Fruit fly (Drosophila melanogaster) whole organism, embryonic: ENCODE measurements around the gene CG10347.

Experiments
- Ada2b ChIP-seq: fragments of 200-800 bp; sonication (Bioruptor generic); IDR thresholded peaks from 2 replicates; pipeline ENCODE4 v1.3.6; 2022; ENCODE audit warnings: missing biosample characterization, missing genetic modification characterization
- Aef1 ChIP-seq: fragments of 200-800 bp; sonication (Bioruptor generic); IDR thresholded peaks from 3 replicates; pipeline ENCODE4 v1.3.6; 2022; ENCODE audit warnings: missing biosample characterization, missing genetic modification characterization
- B-H2 ChIP-seq: fragments of 200-800 bp; sonication (Bioruptor generic); optimal IDR thresholded peaks from 2 replicates; lab custom pipeline; 2018; ENCODE audit warnings: missing biosample characterization, mild to moderate bottlenecking, missing genetic modification characterization
- BEAF-32 ChIP-seq: fragments of 200-800 bp; sonication (Bioruptor generic); optimal IDR thresholded peaks from 3 replicates; lab custom pipeline; 2017; ENCODE audit warnings: missing biosample characterization, missing genetic modification characterization, mild to moderate bottlenecking, moderate library complexity, missing genetic modification reagents
- Bgb ChIP-seq: fragments of 200-800 bp; sonication (Bioruptor generic); IDR thresholded peaks from 2 replicates; pipeline ENCODE4 v1.3.6; 2022; ENCODE audit warnings: missing biosample characterization, missing genetic modification characterization; ENCODE audit not compliant: partially characterized antibody
- CG10209 ChIP-seq: fragments of 200-800 bp; sonication (Bioruptor generic); optimal IDR thresholded peaks from 3 replicates; lab custom pipeline; 2017; ENCODE audit warnings: missing biosample characterization, mild to moderate bottlenecking, missing genetic modification characterization, missing genetic modification reagents
- CG1024 ChIP-seq: fragments of 200-800 bp; sonication (Bioruptor generic); IDR thresholded peaks from 2 replicates; pipeline ENCODE4 v1.3.6; 2022; ENCODE audit warnings: missing biosample characterization, missing genetic modification characterization
- CG10321 ChIP-seq: fragments of 200-800 bp; sonication (Bioruptor generic); IDR thresholded peaks from 2 replicates; pipeline ENCODE4 v1.3.6; 2022; ENCODE audit warnings: missing biosample characterization, missing genetic modification characterization
- CG10462 ChIP-seq: fragments of 200-800 bp; sonication (Bioruptor generic); optimal IDR thresholded peaks from 2 replicates; lab custom pipeline; 2016; ENCODE audit warnings: missing biosample characterization, missing genetic modification characterization
- CG10565 ChIP-seq: fragments of 200-800 bp; sonication (Bioruptor generic); optimal IDR thresholded peaks from 3 replicates; lab custom pipeline; 2016; ENCODE audit warnings: missing biosample characterization, mild to moderate bottlenecking, missing genetic modification characterization
- CG12299 ChIP-seq: fragments of 200-800 bp; sonication (Bioruptor generic); optimal IDR thresholded peaks from 2 replicates; lab custom pipeline; 2018; ENCODE audit warnings: missing biosample characterization, mild to moderate bottlenecking, missing genetic modification characterization
- CG13424 ChIP-seq: fragments of 200-800 bp; sonication (Bioruptor generic); optimal IDR thresholded peaks from 2 replicates; lab custom pipeline; 2019; ENCODE audit warnings: missing biosample characterization, mild to moderate bottlenecking, missing genetic modification characterization, moderate library complexity
- CG1529 ChIP-seq: fragments of 200-800 bp; sonication (Bioruptor generic); optimal IDR thresholded peaks from 3 replicates; lab custom pipeline; 2018; ENCODE audit warnings: missing biosample characterization, missing genetic modification characterization
- CG1647 ChIP-seq: fragments of 200-800 bp; sonication (Bioruptor generic); optimal IDR thresholded peaks from 3 replicates; lab custom pipeline; 2016; ENCODE audit warnings: missing biosample characterization, missing genetic modification characterization
- CG16779 ChIP-seq: fragments of 200-800 bp; sonication (Bioruptor generic); IDR thresholded peaks from 2 replicates; pipeline ENCODE4 v1.3.6; 2022; ENCODE audit warnings: missing biosample characterization, missing genetic modification characterization
- CG17359 ChIP-seq: fragments of 200-800 bp; sonication (Bioruptor generic); optimal IDR thresholded peaks from 3 replicates; lab custom pipeline; 2018; ENCODE audit warnings: missing biosample characterization, mild to moderate bottlenecking, missing genetic modification characterization, moderate library complexity
- CG30403 ChIP-seq: fragments of 200-800 bp; sonication (Bioruptor generic); optimal IDR thresholded peaks from 3 replicates; lab custom pipeline; 2016; ENCODE audit warnings: missing biosample characterization, missing genetic modification characterization
- CG31365 ChIP-seq: fragments of 200-800 bp; sonication (Bioruptor generic); optimal IDR thresholded peaks from 2 replicates; lab custom pipeline; 2018; ENCODE audit warnings: missing biosample characterization, mild to moderate bottlenecking, missing genetic modification characterization
- CG4424 ChIP-seq: fragments of 200-800 bp; sonication (Bioruptor generic); optimal IDR thresholded peaks from 3 replicates; lab custom pipeline; 2016; ENCODE audit warnings: missing biosample characterization, missing genetic modification characterization
- CG4707 ChIP-seq: fragments of 200-800 bp; sonication (Bioruptor generic); optimal IDR thresholded peaks from 2 replicates; lab custom pipeline; 2018; ENCODE audit warnings: missing biosample characterization, mild to moderate bottlenecking, missing genetic modification characterization, moderate library complexity
- CG8290 ChIP-seq, 3 experiments: fragments of 200-800 bp; sonication (Bioruptor generic); optimal IDR thresholded peaks; 2 replicates each; lab custom pipeline; 2016 to 2019; ENCODE audit warnings: missing biosample characterization in 3 of 3, missing genetic modification characterization in 3 of 3, mild to moderate bottlenecking in 2 of 3, moderate library complexity in 1 of 3
- CG8765 ChIP-seq: fragments of 200-800 bp; sonication (Bioruptor generic); IDR thresholded peaks from 2 replicates; pipeline ENCODE4 v1.3.6; 2022; ENCODE audit warnings: missing biosample characterization, missing genetic modification characterization
- D19B ChIP-seq: fragments of 200-800 bp; sonication (Bioruptor generic); optimal IDR thresholded peaks from 2 replicates; lab custom pipeline; 2017; ENCODE audit warnings: missing biosample characterization, mild to moderate bottlenecking, missing genetic modification characterization
- Dip2 ChIP-seq: fragments of 200-800 bp; sonication (Bioruptor generic); IDR thresholded peaks from 2 replicates; pipeline ENCODE4 v1.3.6; 2022; ENCODE audit warnings: missing biosample characterization, missing genetic modification characterization
- HLHmδ ChIP-seq: fragments of 200-800 bp; sonication (Bioruptor generic); optimal IDR thresholded peaks from 2 replicates; lab custom pipeline; 2018; ENCODE audit warnings: missing biosample characterization, mild to moderate bottlenecking, missing genetic modification characterization, moderate library complexity
- HmgZ ChIP-seq: fragments of 200-800 bp; sonication (Bioruptor generic); optimal IDR thresholded peaks from 2 replicates; lab custom pipeline; 2018; ENCODE audit warnings: missing biosample characterization, mild to moderate bottlenecking, missing genetic modification characterization
- Hmx ChIP-seq: fragments of 200-800 bp; sonication (Bioruptor generic); optimal IDR thresholded peaks from 2 replicates; lab custom pipeline; 2016; ENCODE audit warnings: missing biosample characterization, missing genetic modification characterization
- Kr ChIP-seq: fragments of 200-800 bp; sonication (Bioruptor generic); optimal IDR thresholded peaks from 2 replicates; lab custom pipeline; 2017; ENCODE audit warnings: missing biosample characterization, mild to moderate bottlenecking, missing genetic modification characterization
- Meics ChIP-seq: fragments of 200-800 bp; sonication (Bioruptor generic); optimal IDR thresholded peaks from 2 replicates; lab custom pipeline; 2017; ENCODE audit warnings: missing biosample characterization, mild to moderate bottlenecking, missing genetic modification characterization
- Oli ChIP-seq: fragments of 200-800 bp; sonication (Bioruptor generic); optimal IDR thresholded peaks from 2 replicates; lab custom pipeline; 2018; ENCODE audit warnings: missing biosample characterization, mild to moderate bottlenecking, missing genetic modification characterization, moderate library complexity
- Rfx ChIP-seq: fragments of 200-800 bp; sonication (Bioruptor generic); IDR thresholded peaks from 2 replicates; pipeline ENCODE4 v1.3.6; 2022; ENCODE audit warnings: missing biosample characterization, missing genetic modification characterization
- Ssrp ChIP-seq: fragments of 200-800 bp; sonication (Bioruptor generic); optimal IDR thresholded peaks from 2 replicates; lab custom pipeline; 2018; ENCODE audit warnings: missing biosample characterization, mild to moderate bottlenecking, missing genetic modification characterization, moderate library complexity
- Usf ChIP-seq: fragments of 200-800 bp; sonication (Bioruptor generic); optimal IDR thresholded peaks from 2 replicates; lab custom pipeline; 2017; ENCODE audit warnings: missing genotype, missing biosample characterization, missing genetic modification characterization
- Xrp1 ChIP-seq: fragments of 200-800 bp; sonication (Bioruptor generic); IDR thresholded peaks from 2 replicates; pipeline ENCODE4 v1.3.6; 2022; ENCODE audit warnings: missing biosample characterization, missing genetic modification characterization
- al ChIP-seq: fragments of 200-800 bp; sonication (Bioruptor generic); IDR thresholded peaks from 2 replicates; pipeline ENCODE4 v1.3.6; 2022; ENCODE audit warnings: missing biosample characterization, missing genetic modification characterization
- chm ChIP-seq: fragments of 200-800 bp; sonication (Bioruptor generic); IDR thresholded peaks from 2 replicates; pipeline ENCODE4 v1.3.6; 2022; ENCODE audit warnings: missing biosample characterization, missing genetic modification characterization
- dmrt99B ChIP-seq: fragments of 200-800 bp; sonication (Bioruptor generic); optimal IDR thresholded peaks from 2 replicates; lab custom pipeline; 2018; ENCODE audit warnings: missing biosample characterization, mild to moderate bottlenecking, missing genetic modification characterization, moderate library complexity
- ewg ChIP-seq: fragments of 200-800 bp; sonication (Bioruptor generic); optimal IDR thresholded peaks from 3 replicates; lab custom pipeline; 2017; ENCODE audit warnings: mild to moderate bottlenecking, missing biosample characterization, missing genetic modification reagents, missing genetic modification characterization
- fru ChIP-seq: fragments of >200 bp; optimal IDR thresholded peaks from 2 replicates; lab custom pipeline; 2017
- grau ChIP-seq: fragments of 200-800 bp; optimal IDR thresholded peaks from 3 replicates; lab custom pipeline; 2019; ENCODE audit warnings: missing biosample characterization, mild to moderate bottlenecking, missing genetic modification characterization, moderate library complexity
- nerfin-2 ChIP-seq: fragments of 200-800 bp; sonication (Bioruptor generic); IDR thresholded peaks from 2 replicates; pipeline ENCODE4 v1.3.6; 2022; ENCODE audit warnings: missing biosample characterization, missing genetic modification characterization; ENCODE audit not compliant: partially characterized antibody
- phol ChIP-seq: fragments of 200-800 bp; sonication (Bioruptor generic); optimal IDR thresholded peaks from 3 replicates; lab custom pipeline; 2018; ENCODE audit warnings: missing biosample characterization, mild to moderate bottlenecking, missing genetic modification characterization, moderate library complexity
- pnt ChIP-seq: fragments of 200-800 bp; sonication (Bioruptor generic); optimal IDR thresholded peaks from 3 replicates; lab custom pipeline; 2016; ENCODE audit warnings: missing biosample characterization, missing genetic modification characterization
- sc ChIP-seq, 3 experiments: fragments of >200 bp in 2 of 3; fragments of 200-800 bp in 1 of 3; sonication (Bioruptor generic) in 1 of 3; optimal IDR thresholded peaks; 2 replicates in 2 of 3; 3 replicates in 1 of 3; lab custom pipeline; 2017; ENCODE audit warnings: mild to moderate bottlenecking in 1 of 3, missing biosample characterization in 1 of 3, missing genetic modification characterization in 1 of 3, missing genetic modification reagents in 1 of 3
- sens ChIP-seq: fragments of 200-800 bp; sonication (Bioruptor generic); peaks from one replicate; lab custom pipeline; 2016; ENCODE audit warnings: missing biosample characterization, missing genetic modification characterization
- slbo ChIP-seq: fragments of 200-800 bp; sonication (Bioruptor generic); IDR thresholded peaks from 2 replicates; pipeline ENCODE4 v1.3.6; 2022; ENCODE audit warnings: missing biosample characterization, missing genetic modification characterization
- slp2 ChIP-seq: fragments of 200-800 bp; sonication (Bioruptor generic); optimal IDR thresholded peaks from 2 replicates; lab custom pipeline; 2016; ENCODE audit warnings: missing biosample characterization, missing genetic modification characterization
- so ChIP-seq: fragments of 200-800 bp; sonication (Bioruptor generic); IDR thresholded peaks from 3 replicates; pipeline ENCODE4 v1.3.6; 2022; ENCODE audit warnings: missing biosample characterization, missing genetic modification characterization
- twi ChIP-seq: fragments of 200-800 bp; optimal IDR thresholded peaks from 2 replicates; lab custom pipeline; 2019; ENCODE audit warnings: missing biosample characterization, mild to moderate bottlenecking, missing genetic modification characterization, moderate library complexity
- zfh1 ChIP-seq: fragments of 200-800 bp; sonication (Bioruptor generic); IDR thresholded peaks from 3 replicates; pipeline ENCODE4 v1.3.6; 2022; ENCODE audit warnings: missing biosample characterization, missing genetic modification characterization
- zfh2 ChIP-seq: fragments of 200-800 bp; sonication (Bioruptor generic); optimal IDR thresholded peaks from 2 replicates; lab custom pipeline; 2016; ENCODE audit warnings: missing biosample characterization, missing genetic modification characterization

The CG10347 gene

dm6 chrX:11885356-11885755, 30.6 kb upstream of the CG10347 start (continued):
- TF ChIP-seq zfh1 (GFP tag; lab: Robert Waterston, UW), result no peak
- TF ChIP-seq Kr (GFP tag; lab: Kevin White, UChicago), result no peak
- TF ChIP-seq CG8765 (GFP tag; lab: Robert Waterston, UW), result no peak
- no peak for TF ChIP-seq CG31365
- TF ChIP-seq CG10209, result peak; percentile 65
- peak; percentile 58 for TF ChIP-seq Rfx
- TF ChIP-seq CG12299, result no peak
- no peak for TF ChIP-seq sc (optimal IDR thresholded peaks at IDR 0.05; lab: Kevin White, UChicago)
- no peak for TF ChIP-seq sc (GFP tag; optimal IDR thresholded peaks at IDR 0.05; lab: Kevin White, UChicago)
- peak; percentile 17 for TF ChIP-seq zfh2 (GFP tag; lab: Kevin White, UChicago)
- TF ChIP-seq so (GFP tag; lab: Robert Waterston, UW), result no peak
- no peak for TF ChIP-seq twi (tag; lab: Kevin White, UChicago)
- TF ChIP-seq slbo (GFP tag; lab: Robert Waterston, UW), result peak; percentile 60
- no peak for TF ChIP-seq CG8290 (GFP tag; optimal IDR thresholded peaks at IDR 0.05; lab: Kevin White, UChicago)
- peak in 1 of 2 experiments; percentile 69 for TF ChIP-seq CG8290 (tag; optimal IDR thresholded peaks at IDR 0.05; lab: Kevin White, UChicago)
- TF ChIP-seq CG10462 (GFP tag; lab: Kevin White, UChicago), result no peak
- peak; percentile 60 for TF ChIP-seq Oli (tag; lab: Kevin White, UChicago)
- TF ChIP-seq CG1024 (GFP tag; lab: Robert Waterston, UW), result no peak
- TF ChIP-seq CG4707 (GFP tag; lab: Kevin White, UChicago), result no peak
- TF ChIP-seq BEAF-32 (GFP tag; lab: Kevin White, UChicago), result no peak
- TF ChIP-seq CG30403 (GFP tag; lab: Kevin White, UChicago), result peak; percentile 38
- TF ChIP-seq pnt (GFP tag; lab: Kevin White, UChicago), result no peak
- TF ChIP-seq CG1647 (GFP tag; lab: Kevin White, UChicago), result no peak
- peak; percentile 62 for TF ChIP-seq Meics (GFP tag; lab: Kevin White, UChicago)
- no peak for TF ChIP-seq HmgZ
- no peak for TF ChIP-seq Dip2 (GFP tag; lab: Robert Waterston, UW)
- peak; percentile 27 for TF ChIP-seq D19B
- peak; percentile 6 for TF ChIP-seq ewg (GFP tag; lab: Kevin White, UChicago)
- TF ChIP-seq Usf (GFP tag; lab: Kevin White, UChicago), result no peak
- no peak for TF ChIP-seq Hmx (GFP tag; lab: Kevin White, UChicago)
- TF ChIP-seq Aef1, result peak; percentile 39; the same call in 1 of the 3 replicates
- peak; percentile 18 for TF ChIP-seq B-H2
- TF ChIP-seq nerfin-2 (GFP tag; lab: Robert Waterston, UW), result no peak
- TF ChIP-seq sens (GFP tag; lab: Kevin White, UChicago), result peak; percentile 66
- no peak for TF ChIP-seq CG10565 (GFP tag; lab: Kevin White, UChicago)
- no peak for TF ChIP-seq fru (lab: Kevin White, UChicago)
- TF ChIP-seq dmrt99B (tag; lab: Kevin White, UChicago), result peak; percentile 37
- TF ChIP-seq al (GFP tag; lab: Robert Waterston, UW), result no peak
- TF ChIP-seq CG16779 (GFP tag; lab: Robert Waterston, UW), result no peak
- TF ChIP-seq chm, result 0 out of 2 replicates have a peak, but pooled peaks have one; percentile 15
- peak; percentile 67 for TF ChIP-seq grau
- TF ChIP-seq phol (tag; lab: Kevin White, UChicago), result peak; percentile 48
- no peak for TF ChIP-seq HLHmδ (GFP tag; lab: Kevin White, UChicago)
- peak; percentile 61 for TF ChIP-seq CG13424 (tag; lab: Kevin White, UChicago)
- no peak for TF ChIP-seq slp2 (GFP tag; lab: Kevin White, UChicago)
- no peak for TF ChIP-seq CG4424 (GFP tag; lab: Kevin White, UChicago)
- TF ChIP-seq Ssrp (tag; lab: Kevin White, UChicago), result peak; percentile 3
- no peak for TF ChIP-seq Bgb (GFP tag; lab: Robert Waterston, UW)
- peak; percentile 26; the same call in 1 of the 2 replicates for TF ChIP-seq Ada2b (GFP tag; lab: Robert Waterston, UW)
- no peak for TF ChIP-seq CG1529 (GFP tag; lab: Kevin White, UChicago)
- TF ChIP-seq Xrp1 (GFP tag; lab: Robert Waterston, UW), result peak; percentile 48; the same call in 1 of the 2 replicates
- no peak for TF ChIP-seq CG10321 (GFP tag; lab: Robert Waterston, UW)
- peak; percentile 37 for TF ChIP-seq CG17359 (tag; lab: Kevin White, UChicago)
